Fruit fly (Drosophila melanogaster) S2 (cell line): ENCODE measurements around the gene dah.
A peak's percentile ranks its signal among the peaks of the same experiment; 100 is the strongest.

ENCODE experiments used
- CG8478 ChIP-seq: fragments of >200 bp; optimal IDR thresholded peaks from 2 replicates; lab custom pipeline; 2018
- CTCF ChIP-seq, 2 experiments: fragments of >200 bp; optimal IDR thresholded peaks; 2 replicates each; lab custom pipeline; 2018

The dah gene

dm6 chrX:15308456-15308954, 19.6 kb upstream of the dah start:
- TF ChIP-seq CG8478 (lab: Kevin White, UChicago) (no peak), CTCF (optimal IDR thresholded peaks at IDR 0.05; lab: Kevin White, UChicago) (no peak)

DNA sequence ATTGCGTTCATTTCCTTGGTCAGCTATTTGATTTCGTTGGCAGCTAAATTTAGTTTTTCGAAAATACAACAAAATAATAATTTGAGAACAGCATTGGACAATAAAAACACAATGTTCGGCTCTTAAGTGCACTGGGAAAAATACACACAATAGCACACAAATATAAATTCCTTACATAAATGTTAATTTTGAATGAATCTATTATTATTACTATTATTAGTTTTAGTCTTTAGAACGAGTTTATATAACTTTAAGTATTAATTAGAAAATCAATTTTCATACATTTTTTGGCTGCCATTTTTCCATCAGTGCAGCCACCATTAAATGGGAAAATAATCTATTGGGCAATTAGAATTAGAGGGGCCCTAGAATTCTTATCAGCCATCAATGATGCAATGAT, 18.2 kb upstream of the dah start:
- TF ChIP-seq CG8478 (lab: Kevin White, UChicago) (no peak), CTCF (optimal IDR thresholded peaks at IDR 0.05; lab: Kevin White, UChicago) (no peak)

DNA sequence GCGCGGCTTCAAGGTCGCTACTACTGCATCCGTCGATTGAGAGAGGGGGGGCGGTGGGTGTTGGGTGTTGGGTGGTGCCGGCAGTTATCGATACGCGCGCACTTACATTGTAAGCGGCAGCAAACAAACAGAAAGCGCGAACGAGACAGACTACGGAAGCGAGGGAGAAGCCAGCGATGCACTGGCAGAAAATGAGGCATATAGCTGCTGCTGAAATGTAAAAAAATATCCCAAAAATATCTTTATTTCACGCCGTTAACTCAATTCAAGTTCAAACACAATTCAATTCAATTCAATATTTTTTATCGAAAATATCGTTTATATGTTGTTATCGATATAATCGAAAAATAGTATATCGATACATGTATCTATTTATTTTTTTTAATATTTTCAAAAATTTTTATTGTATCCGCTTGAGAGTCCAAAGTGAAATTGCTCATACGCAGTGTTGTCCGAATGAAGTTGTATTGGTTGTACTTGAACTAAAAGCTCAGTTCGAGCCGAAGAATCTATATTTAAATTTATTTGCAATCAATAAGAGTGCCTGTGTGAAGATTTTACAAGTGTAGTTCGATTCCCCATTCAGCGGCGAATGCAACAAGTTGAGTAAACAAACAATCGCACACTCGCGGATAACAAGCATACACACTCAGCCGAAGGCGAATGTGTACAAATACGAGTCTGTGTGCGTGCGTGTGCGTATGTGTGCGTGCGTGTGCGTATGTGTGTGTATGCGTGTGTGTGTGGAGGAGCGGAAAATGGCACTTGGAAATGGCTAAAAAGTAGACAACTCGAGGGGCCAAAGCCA, 15.9 kb upstream of the dah start:
- no peak for TF ChIP-seq CG8478 (lab: Kevin White, UChicago)
- TF ChIP-seq CTCF (optimal IDR thresholded peaks at IDR 0.05; lab: Kevin White, UChicago), result no peak

DNA sequence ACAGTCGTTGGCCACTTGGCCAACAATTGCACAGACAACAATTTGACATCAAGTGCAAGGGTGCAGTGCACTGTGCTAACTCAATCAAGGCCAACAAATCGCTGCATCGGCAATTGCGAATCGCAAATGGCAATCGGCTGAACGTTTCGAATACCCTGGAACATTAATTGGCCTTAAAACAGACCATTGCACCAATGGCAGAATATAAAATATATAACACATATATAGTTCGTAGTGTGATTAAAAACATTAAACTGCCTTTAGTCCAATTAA, 15.3 kb upstream of the dah start:
- TF ChIP-seq CTCF (optimal IDR thresholded peaks at IDR 0.05; lab: Kevin White, UChicago) (no peak), CG8478 (lab: Kevin White, UChicago) (no peak)

DNA sequence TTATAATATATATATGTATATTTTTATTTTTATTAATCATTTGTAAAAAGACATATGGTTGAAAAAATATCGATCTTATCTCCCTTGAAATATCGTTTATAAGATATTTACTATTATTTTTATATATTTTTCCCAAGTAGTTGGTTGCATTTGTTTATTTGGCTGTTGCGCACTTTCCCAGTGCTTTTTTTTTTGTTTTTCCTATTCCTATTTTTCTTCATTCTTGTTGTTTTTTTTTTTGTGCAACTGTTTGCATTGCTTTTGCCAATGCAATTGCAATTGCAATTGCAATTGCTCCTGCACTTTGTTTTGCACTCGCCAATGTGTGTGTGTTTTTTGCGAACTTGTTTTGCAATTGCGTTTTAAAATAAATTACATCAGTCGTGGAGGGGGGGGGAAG, 14.8 kb upstream of the dah start:
- TF ChIP-seq CTCF (optimal IDR thresholded peaks at IDR 0.05; lab: Kevin White, UChicago) (no peak), CG8478 (lab: Kevin White, UChicago) (no peak)

DNA sequence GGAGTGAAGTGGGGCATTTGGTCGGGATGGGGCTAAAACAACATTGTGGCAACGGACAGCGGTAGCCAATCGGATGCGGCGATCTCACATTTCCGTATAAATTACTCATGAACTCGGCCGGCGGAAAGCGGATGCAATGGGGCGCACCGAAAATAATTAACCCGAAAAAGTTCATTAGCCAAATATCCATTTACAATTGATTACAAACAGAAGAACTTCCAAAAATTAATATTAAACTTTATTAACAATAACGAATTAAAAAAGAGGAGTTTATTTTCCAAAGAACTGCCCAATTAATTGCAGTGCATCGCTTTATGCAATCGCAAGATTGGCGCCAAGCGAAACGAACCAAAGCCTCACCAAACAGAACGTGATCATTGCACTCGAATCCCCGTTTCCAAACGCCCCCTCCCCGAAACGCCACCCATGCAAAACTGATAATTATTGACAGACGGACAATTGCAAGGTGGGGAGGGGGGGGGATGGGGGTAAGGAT, 14.3 kb upstream of the dah start:
- TF ChIP-seq CTCF (optimal IDR thresholded peaks at IDR 0.05; lab: Kevin White, UChicago) (no peak), CG8478 (lab: Kevin White, UChicago) (no peak)

dm6 chrX:15319290-15319689, 8.9 kb upstream of the dah start, which contains the start of gene Top1:
TSS of gene Top1 (plus strand) at chrX:15319479.
- TF ChIP-seq CTCF (optimal IDR thresholded peaks at IDR 0.05; lab: Kevin White, UChicago) (peak; percentile 34 to 47), CG8478 (lab: Kevin White, UChicago) (no peak)

- TF ChIP-seq CG8478 (lab: Kevin White, UChicago) (no peak), CTCF (optimal IDR thresholded peaks at IDR 0.05; lab: Kevin White, UChicago) (peak in 1 of 2 experiments; percentile 30)
These were observed 8.3 kb upstream of the dah start for dm6 chrX:15319699-15320482.

dm6 chrX:15320522-15320921, 7.6 kb upstream of the dah start:
- TF ChIP-seq CG8478 (lab: Kevin White, UChicago) (no peak), CTCF (optimal IDR thresholded peaks at IDR 0.05; lab: Kevin White, UChicago) (no peak)

DNA sequence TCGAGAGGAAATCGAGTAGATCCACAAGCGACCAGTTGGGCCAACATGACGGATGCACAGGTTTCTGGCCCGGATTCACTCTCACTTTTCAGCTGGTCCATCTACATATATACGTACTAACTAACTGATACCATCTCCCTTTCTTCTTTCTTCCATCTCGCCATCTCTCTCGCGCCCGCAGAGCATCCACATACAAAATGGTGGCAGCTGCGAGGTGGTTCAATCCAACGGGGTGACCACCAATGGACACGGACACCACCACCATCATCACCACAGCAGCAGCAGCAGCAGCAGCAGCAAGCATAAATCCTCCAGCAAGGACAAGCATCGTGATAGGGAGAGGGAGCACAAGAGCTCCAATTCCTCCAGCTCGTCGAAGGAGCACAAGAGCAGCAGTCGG, 7.2 kb upstream of the dah start:
- TF ChIP-seq CG8478 (lab: Kevin White, UChicago), result no peak
- no peak for TF ChIP-seq CTCF (optimal IDR thresholded peaks at IDR 0.05; lab: Kevin White, UChicago)

dm6 chrX:15323302-15323880, 4.8 kb upstream of the dah start:
- TF ChIP-seq CG8478 (lab: Kevin White, UChicago) (no peak), CTCF (optimal IDR thresholded peaks at IDR 0.05; lab: Kevin White, UChicago) (no peak)

- TF ChIP-seq CG8478 (lab: Kevin White, UChicago) (no peak), CTCF (optimal IDR thresholded peaks at IDR 0.05; lab: Kevin White, UChicago) (no peak)
These were observed 5.1 kb downstream of the dah start, which contains the start of the genes CG9114 and HDAC6 for dm6 chrX:15333066-15333874. TSS of gene CG9114 (minus strand) at chrX:15333154. TSS of gene HDAC6 (plus strand) at chrX:15333310.

DNA sequence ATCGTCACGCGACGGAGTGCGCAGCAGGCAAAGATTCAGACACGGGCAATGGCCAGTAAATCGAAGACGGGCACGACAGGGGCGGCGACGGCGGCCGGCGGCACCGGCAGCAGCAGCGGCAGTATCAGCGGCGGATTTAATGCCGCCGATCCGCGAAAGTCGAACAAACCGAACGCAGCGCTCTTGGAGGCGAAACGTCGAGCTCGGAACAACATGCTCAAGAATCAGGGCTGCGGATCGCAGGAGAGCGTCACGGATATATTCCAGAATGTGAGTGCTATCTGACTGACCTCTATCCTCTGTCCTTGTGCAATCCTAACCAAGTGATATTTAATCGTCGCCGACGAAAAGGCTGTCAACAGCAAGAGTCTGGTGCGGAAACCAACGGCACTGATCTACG, 6.9 kb downstream of the dah start:
- TF ChIP-seq CG8478 (lab: Kevin White, UChicago), result no peak
- TF ChIP-seq CTCF (optimal IDR thresholded peaks at IDR 0.05; lab: Kevin White, UChicago), result no peak
